Fruit fly (Drosophila melanogaster): ENCODE results near the gene Ocho.

dm6 chr3L:15006825-15007224 is 32.2 kb downstream of the Ocho start:
- TF ChIP-seq usp (GFP tag; optimal IDR thresholded peaks at IDR 0.05) (no peak), vnd (GFP tag; IDR thresholded peaks at IDR 0.05; ENCODE audit: partially characterized antibody) (no peak), corto (GFP tag; optimal IDR thresholded peaks at IDR 0.05) (no peak), tup (GFP tag; optimal IDR thresholded peaks at IDR 0.05) (no peak), psq (GFP tag; optimal IDR thresholded peaks at IDR 0.05) (no peak), Ravus (GFP tag; IDR thresholded peaks at IDR 0.05) (no peak), hb (GFP tag; IDR thresholded peaks at IDR 0.05; ENCODE audit: partially characterized antibody) (no peak)
